Worm (Caenorhabditis elegans): ENCODE data around the gene mif-4.
"Not testable (repeated sequence)": the region's sequence is repeated elsewhere in the genome, so short reads cannot be mapped to it uniquely, and the experiment has no call there.

Gene mif-4

DNA sequence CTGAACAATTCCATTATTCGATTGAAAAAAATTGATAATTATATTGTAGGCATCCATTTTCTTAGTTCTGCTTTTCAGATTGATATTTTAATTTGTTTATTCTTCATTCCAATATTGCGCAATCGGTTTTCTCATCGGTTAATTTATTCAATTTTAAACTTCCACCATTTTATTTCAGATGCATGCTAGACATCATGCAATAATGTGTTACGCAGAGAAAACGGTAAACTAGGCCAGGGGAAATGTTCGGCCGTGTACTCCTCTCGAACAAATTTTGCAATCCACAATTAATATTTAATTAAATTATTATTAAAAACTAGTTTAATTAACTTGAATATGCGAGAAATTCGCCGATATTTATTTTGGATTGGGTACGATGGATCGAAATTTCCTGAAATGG lies 14.1 kb downstream of the mif-4 start, which contains the start of gene Y73B6BL.29 (continued):
- TF ChIP-seq hmg-1.1 (GFP tag; IDR thresholded peaks at IDR 0.05) (peak; percentile 74), vab-7 (GFP tag; IDR thresholded peaks at IDR 0.05) (0 out of 2 replicates have a peak, but pooled peaks have one; percentile 22), ces-1 (GFP tag; optimal IDR thresholded peaks at IDR 0.05) (peak; percentile 15), saeg-2 (GFP tag; IDR thresholded peaks at IDR 0.05) (no peak), fos-1 (tag; optimal IDR thresholded peaks at IDR 0.05) (no peak), nhr-77 (tag; optimal IDR thresholded peaks at IDR 0.05) (no peak)

DNA sequence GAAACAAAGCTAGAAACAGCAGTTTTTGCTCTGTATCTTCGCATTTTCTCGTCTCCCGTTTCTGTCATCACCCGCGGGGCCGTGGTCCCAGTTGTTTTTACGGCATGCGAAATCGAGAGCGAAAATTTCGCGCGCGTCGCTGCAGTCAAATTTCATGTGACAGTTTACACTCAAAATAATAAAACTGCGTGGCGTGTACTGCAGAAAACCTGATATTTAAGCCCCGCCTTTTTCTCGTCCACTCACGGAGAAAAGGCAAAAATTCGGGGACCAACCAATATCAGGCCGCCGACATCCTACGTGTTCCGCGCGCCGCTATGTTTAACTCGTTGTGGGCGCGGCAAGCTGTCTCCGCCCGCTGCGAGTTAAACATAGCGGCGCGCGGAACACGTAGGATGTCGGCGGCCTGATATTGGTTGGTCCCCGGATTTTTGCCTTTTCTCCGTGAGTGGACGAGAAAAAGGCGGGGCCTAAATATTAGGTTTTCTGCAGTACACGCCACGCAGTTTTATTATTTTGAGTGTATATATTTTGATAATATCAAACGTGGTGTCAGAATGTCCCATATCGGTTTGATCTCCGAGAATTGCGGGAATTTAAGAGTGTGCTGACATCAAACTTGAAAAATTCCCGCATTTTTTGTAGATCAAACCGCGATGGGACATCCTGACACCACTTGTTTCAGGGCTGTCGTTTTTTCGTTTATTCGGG lies 15.4 kb downstream of the mif-4 start:
- TF ChIP-seq ZK337.2 (GFP tag; IDR thresholded peaks at IDR 0.05) (0 out of 2 replicates have a peak, but pooled peaks have one; percentile 3), dmd-8 (GFP tag; IDR thresholded peaks at IDR 0.05) (0 out of 2 replicates have a peak, but pooled peaks have one; percentile 17), snpc-1.2 (GFP tag; IDR thresholded peaks at IDR 0.05) (peak; percentile 66), arid-1 (GFP tag; conservative IDR thresholded peaks at IDR 0.05) (0 out of 2 replicates have a peak, but pooled peaks have one; percentile 51), lin-38 (GFP tag; IDR thresholded peaks at IDR 0.05) (peak; percentile 40), T26A8.4 (GFP tag; IDR thresholded peaks at IDR 0.05) (0 out of 2 replicates have a peak, but pooled peaks have one; percentile 34), mdt-29 (GFP tag; IDR thresholded peaks at IDR 0.05) (0 out of 2 replicates have a peak, but pooled peaks have one; percentile 24), php-3 (GFP tag; IDR thresholded peaks at IDR 0.05) (0 out of 2 replicates have a peak, but pooled peaks have one; percentile 16)

DNA sequence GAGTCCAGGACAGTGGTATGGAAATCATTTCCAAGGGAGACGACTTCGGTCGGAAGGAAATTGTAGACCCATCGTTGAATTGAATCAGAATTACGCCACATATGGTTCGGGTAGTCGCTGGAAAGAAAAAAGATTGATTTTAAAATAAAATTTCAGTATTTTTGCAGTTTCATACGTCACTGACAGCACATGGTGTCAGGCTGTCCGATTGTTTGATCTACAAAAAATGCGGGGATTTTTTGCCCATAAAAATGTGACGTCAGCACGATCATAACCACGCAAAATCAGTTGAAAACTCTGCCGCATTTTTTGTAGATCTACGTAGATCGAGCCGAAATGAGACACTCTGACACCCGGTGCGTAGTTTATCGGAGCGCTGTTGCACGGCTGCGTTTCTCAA lies 18.4 kb downstream of the mif-4 start, which contains the start of gene Y73B6BL.12:
Gene Y73B6BL.12, minus strand, starts transcription at position 101 of the 400 bp plus-strand sequence.
- TF ChIP-seq nhr-76 (tag; optimal IDR thresholded peaks at IDR 0.05); nhr-41 (GFP tag; IDR thresholded peaks at IDR 0.05); mdl-1 (tag; optimal IDR thresholded peaks at IDR 0.05): not testable (repeated sequence)

ce11 chrIV:6307439-6307838 lies 28.4 kb downstream of the mif-4 start, which contains the start of gene csp-2:
TSS of gene csp-2 (plus strand) at chrIV:6307739.
- no peak for TF ChIP-seq Y48G9A.11 (GFP tag; IDR thresholded peaks at IDR 0.05)
- TF ChIP-seq ceh-28 (tag; optimal IDR thresholded peaks at IDR 0.05), result peak; percentile 23

DNA sequence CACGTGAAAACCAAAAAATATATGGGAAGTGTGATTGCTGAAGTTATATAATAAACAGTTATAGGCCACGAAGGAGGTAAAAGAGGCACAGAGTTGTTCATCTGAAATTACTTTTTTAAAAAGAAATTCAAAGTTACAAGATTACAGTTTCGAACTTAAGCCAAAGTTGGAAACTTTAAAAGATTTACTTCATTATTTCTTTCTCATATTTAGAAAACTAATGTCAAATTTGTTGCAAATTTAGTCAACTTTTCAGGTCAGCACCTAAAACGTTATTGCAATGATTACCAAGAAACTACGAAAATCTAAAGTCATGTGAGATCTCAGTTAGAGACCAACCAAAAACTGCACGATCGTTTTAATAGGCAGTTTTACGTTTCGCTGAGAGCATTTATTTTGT lies 32.2 kb downstream of the mif-4 start, which contains the start of gene srv-25:
Gene srv-25, minus strand, starts transcription at position 101 of the 400 bp plus-strand sequence.
- TF ChIP-seq dmd-6 (GFP tag; IDR thresholded peaks at IDR 0.05), result no peak
- TF ChIP-seq daf-12 (tag; optimal IDR thresholded peaks at IDR 0.05), result no peak
- TF ChIP-seq zfp-3 (GFP tag; conservative IDR thresholded peaks at IDR 0.05), result no peak
- TF ChIP-seq nhr-77 (tag; optimal IDR thresholded peaks at IDR 0.05), result no peak
- TF ChIP-seq zip-2 (tag; optimal IDR thresholded peaks at IDR 0.05), result no peak
- TF ChIP-seq daf-16 (GFP tag; optimal IDR thresholded peaks at IDR 0.05), result no peak
- no peak for TF ChIP-seq daf-16 (tag; optimal IDR thresholded peaks at IDR 0.05)
- TF ChIP-seq saeg-2 (GFP tag; IDR thresholded peaks at IDR 0.05), result no peak
- TF ChIP-seq ceh-20 (GFP tag; IDR thresholded peaks at IDR 0.05), result no peak
- no peak for TF ChIP-seq ama-1 (optimal IDR thresholded peaks at IDR 0.05)
- TF ChIP-seq zag-1 (tag; optimal IDR thresholded peaks at IDR 0.05), result no peak
- TF ChIP-seq hif-1 (tag; optimal IDR thresholded peaks at IDR 0.05), result no peak
- no peak for TF ChIP-seq nhr-42 (GFP tag; IDR thresholded peaks at IDR 0.05)
- no peak for TF ChIP-seq daf-19 (GFP tag; conservative IDR thresholded peaks at IDR 0.05)
- TF ChIP-seq Y105C5A.15 (GFP tag; IDR thresholded peaks at IDR 0.05), result no peak
- TF ChIP-seq rbr-2 (tag; optimal IDR thresholded peaks at IDR 0.05), result no peak
- no peak for TF ChIP-seq madf-5 (GFP tag; IDR thresholded peaks at IDR 0.05)
